Fruit fly (Drosophila melanogaster) whole organism, embryonic: ENCODE results near the gene CG32700.

ENCODE experiments used
- Abd-B ChIP-seq: fragments of 200-800 bp; sonication (Bioruptor generic); optimal IDR thresholded peaks from 2 replicates; lab custom pipeline; 2018; ENCODE audit warnings: missing biosample characterization, mild to moderate bottlenecking, missing genetic modification characterization, moderate library complexity
- BEAF-32 ChIP-seq: fragments of 200-800 bp; sonication (Bioruptor generic); optimal IDR thresholded peaks from 3 replicates; lab custom pipeline; 2017; ENCODE audit warnings: missing biosample characterization, missing genetic modification characterization, mild to moderate bottlenecking, moderate library complexity, missing genetic modification reagents
- CG11093 ChIP-seq: fragments of 200-800 bp; sonication (Bioruptor generic); IDR thresholded peaks from 3 replicates; pipeline ENCODE4 v1.3.6; 2022; ENCODE audit warnings: missing biosample characterization, missing genetic modification characterization
- CG11247 ChIP-seq: fragments of 200-800 bp; sonication (Bioruptor generic); IDR thresholded peaks from 2 replicates; pipeline ENCODE4 v1.3.6; 2022; ENCODE audit warnings: missing biosample characterization, missing genetic modification characterization
- CG11398 ChIP-seq: fragments of 200-800 bp; sonication (Bioruptor generic); optimal IDR thresholded peaks from 2 replicates; lab custom pipeline; 2016; ENCODE audit warnings: missing biosample characterization, missing genetic modification characterization
- CG14710 ChIP-seq: fragments of 200-800 bp; sonication (Bioruptor generic); optimal IDR thresholded peaks from 3 replicates; lab custom pipeline; 2019; ENCODE audit warnings: missing biosample characterization, mild to moderate bottlenecking, missing genetic modification characterization, moderate library complexity
- CG15479 ChIP-seq: fragments of 200-800 bp; sonication (Bioruptor generic); optimal IDR thresholded peaks from 3 replicates; lab custom pipeline; 2019; ENCODE audit warnings: missing biosample characterization, mild to moderate bottlenecking, missing genetic modification characterization, moderate library complexity
- CG17328 ChIP-seq: fragments of 200-800 bp; sonication (Bioruptor generic); IDR thresholded peaks from 2 replicates; pipeline ENCODE4 v1.3.6; 2022; ENCODE audit warnings: missing biosample characterization, missing genetic modification characterization
- CG18476 ChIP-seq: fragments of 200-800 bp; sonication (Bioruptor generic); optimal IDR thresholded peaks from 2 replicates; lab custom pipeline; 2016; ENCODE audit warnings: missing biosample characterization, mild to moderate bottlenecking, missing genetic modification characterization
- CG2116 ChIP-seq: fragments of 200-800 bp; sonication (Bioruptor generic); optimal IDR thresholded peaks from 3 replicates; lab custom pipeline; 2018; ENCODE audit warnings: missing biosample characterization, mild to moderate bottlenecking, missing genetic modification characterization
- CG32767 ChIP-seq: fragments of 200-800 bp; sonication (Bioruptor generic); IDR thresholded peaks from 2 replicates; pipeline ENCODE4 v1.3.6; 2022; ENCODE audit warnings: missing biosample characterization, missing genetic modification characterization
- CG3726 ChIP-seq: fragments of 200-800 bp; sonication (Bioruptor generic); IDR thresholded peaks from 3 replicates; pipeline ENCODE4, ENCODE4 v1.3.6; 2022; ENCODE audit warnings: missing biosample characterization, missing genetic modification characterization
- CG6689 ChIP-seq: fragments of 200-800 bp; sonication (Bioruptor generic); IDR thresholded peaks from 2 replicates; pipeline ENCODE4 v1.3.6; 2022; ENCODE audit warnings: missing biosample characterization, missing genetic modification characterization
- CG7372 ChIP-seq: fragments of 200-800 bp; sonication (Bioruptor generic); IDR thresholded peaks from 2 replicates; pipeline ENCODE4 v1.3.6; 2022; ENCODE audit warnings: missing biosample characterization, missing genetic modification characterization
- Dp ChIP-seq: fragments of 200-800 bp; sonication (Bioruptor generic); optimal IDR thresholded peaks from 2 replicates; lab custom pipeline; 2018; ENCODE audit warnings: missing biosample characterization, mild to moderate bottlenecking, missing genetic modification characterization, moderate library complexity
- Dref ChIP-seq: fragments of 200-800 bp; sonication (Bioruptor generic); IDR thresholded peaks from 2 replicates; pipeline ENCODE4 v1.3.6; 2022; ENCODE audit warnings: missing biosample characterization, missing genetic modification characterization
- Drgx ChIP-seq: fragments of 200-800 bp; sonication (Bioruptor generic); IDR thresholded peaks from 2 replicates; pipeline ENCODE4 v1.3.6; 2022; ENCODE audit warnings: missing biosample characterization, missing genetic modification characterization
- Gug ChIP-seq: fragments of 200-800 bp; sonication (Bioruptor generic); IDR thresholded peaks from 4 replicates; pipeline ENCODE4 v1.3.6; 2022; ENCODE audit warnings: missing biosample characterization, missing genetic modification characterization
- HLHmδ ChIP-seq: fragments of 200-800 bp; sonication (Bioruptor generic); optimal IDR thresholded peaks from 2 replicates; lab custom pipeline; 2018; ENCODE audit warnings: missing biosample characterization, mild to moderate bottlenecking, missing genetic modification characterization, moderate library complexity
- Hmx ChIP-seq: fragments of 200-800 bp; sonication (Bioruptor generic); optimal IDR thresholded peaks from 2 replicates; lab custom pipeline; 2016; ENCODE audit warnings: missing biosample characterization, missing genetic modification characterization
- Hr39 ChIP-seq: fragments of >200 bp; optimal IDR thresholded peaks from 2 replicates; lab custom pipeline; 2017
- Mrtf ChIP-seq: fragments of 200-800 bp; sonication (Bioruptor generic); IDR thresholded peaks from 3 replicates; pipeline ENCODE4 v1.3.6; 2022; ENCODE audit warnings: missing biosample characterization, missing genetic modification characterization
- Nf-YB ChIP-seq: fragments of 200-800 bp; sonication (Bioruptor generic); optimal IDR thresholded peaks from 3 replicates; lab custom pipeline; 2019; ENCODE audit warnings: missing biosample characterization, mild to moderate bottlenecking, missing genetic modification characterization, moderate library complexity
- Oaz ChIP-seq: fragments of 200-800 bp; sonication (Bioruptor generic); IDR thresholded peaks from 2 replicates; pipeline ENCODE4 v1.3.6; 2022; ENCODE audit warnings: missing biosample characterization, missing genetic modification characterization
- Rx ChIP-seq: fragments of 200-800 bp; sonication (Bioruptor generic); IDR thresholded peaks from 2 replicates; pipeline ENCODE4 v1.3.6; 2022; ENCODE audit warnings: missing biosample characterization, missing genetic modification characterization
- ase ChIP-seq: fragments of 200-800 bp; sonication (Bioruptor generic); IDR thresholded peaks from 3 replicates; pipeline ENCODE4 v1.3.6; 2022; ENCODE audit warnings: missing biosample characterization, missing genetic modification characterization
- bab2 ChIP-seq: fragments of 200-800 bp; sonication (Bioruptor generic); optimal IDR thresholded peaks from 2 replicates; lab custom pipeline; 2016; ENCODE audit warnings: missing biosample characterization, missing genetic modification characterization
- btn ChIP-seq: fragments of 200-800 bp; sonication (Bioruptor generic); optimal IDR thresholded peaks from 2 replicates; lab custom pipeline; 2016; ENCODE audit warnings: missing biosample characterization, missing genetic modification characterization
- cg ChIP-seq: fragments of 200-800 bp; sonication (Bioruptor generic); optimal IDR thresholded peaks from 3 replicates; lab custom pipeline; 2019; ENCODE audit warnings: missing biosample characterization, mild to moderate bottlenecking, missing genetic modification characterization, moderate library complexity
- corto ChIP-seq: fragments of 200-800 bp; sonication (Bioruptor generic); optimal IDR thresholded peaks from 2 replicates; lab custom pipeline; 2016; ENCODE audit warnings: missing biosample characterization, mild to moderate bottlenecking, missing genetic modification characterization, moderate library complexity
- croc ChIP-seq: fragments of 200-800 bp; sonication (Bioruptor generic); conservative IDR thresholded peaks from 3 replicates; pipeline ENCODE4 v1.3.6; 2022; ENCODE audit warnings: missing biosample characterization, missing genetic modification characterization
- dati ChIP-seq: fragments of 200-800 bp; sonication (Bioruptor generic); IDR thresholded peaks from 2 replicates; pipeline ENCODE4 v1.3.6; 2022; ENCODE audit warnings: missing biosample characterization, missing genetic modification characterization
- dimm ChIP-seq: fragments of 200-800 bp; sonication (Bioruptor generic); IDR thresholded peaks from 2 replicates; pipeline ENCODE4 v1.3.6; 2022; ENCODE audit warnings: missing biosample characterization, missing genetic modification characterization
- dpn ChIP-seq, 2 experiments: fragments of 200-800 bp; sonication (Bioruptor generic); optimal IDR thresholded peaks; 3 replicates each; lab custom pipeline; 2016; ENCODE audit warnings: missing biosample characterization in 2 of 2, missing genetic modification characterization in 2 of 2
- en ChIP-seq: fragments of 200-800 bp; sonication (Bioruptor generic); optimal IDR thresholded peaks from 2 replicates; lab custom pipeline; 2016; ENCODE audit warnings: missing biosample characterization, missing genetic modification characterization
- esg ChIP-seq: fragments of 200-800 bp; sonication (Bioruptor generic); conservative IDR thresholded peaks from 2 replicates; pipeline ENCODE4 v1.3.6; 2022; ENCODE audit warnings: missing biosample characterization, missing genetic modification characterization
- ftz-f1 ChIP-seq: fragments of 200-800 bp; sonication (Bioruptor generic); optimal IDR thresholded peaks from 2 replicates; lab custom pipeline; 2016; ENCODE audit warnings: missing biosample characterization, missing genetic modification characterization
- gsb-n ChIP-seq: fragments of 200-800 bp; sonication (Bioruptor generic); optimal IDR thresholded peaks from 3 replicates; lab custom pipeline; 2018; ENCODE audit warnings: missing biosample characterization, mild to moderate bottlenecking, missing genetic modification characterization
- ham ChIP-seq: fragments of 200-800 bp; sonication (Bioruptor generic); IDR thresholded peaks from 2 replicates; pipeline ENCODE4 v1.3.6; 2022; ENCODE audit warnings: missing biosample characterization, missing genetic modification characterization
- hkb ChIP-seq, 2 experiments: fragments of 200-800 bp in 1 of 2; fragments of >200 bp in 1 of 2; sonication (Bioruptor generic) in 1 of 2; IDR thresholded peaks in 1 of 2; optimal IDR thresholded peaks in 1 of 2; 2 replicates each; pipeline versions ENCODE4 v1.3.6 to Lab custom; 2017 to 2022; ENCODE audit warnings: missing biosample characterization in 1 of 2, missing genetic modification characterization in 1 of 2
- jigr1 ChIP-seq: fragments of 200-800 bp; sonication (Bioruptor generic); IDR thresholded peaks from 3 replicates; pipeline ENCODE4 v1.3.6; 2022; ENCODE audit warnings: missing biosample characterization, missing genetic modification characterization
- kah ChIP-seq: fragments of 200-800 bp; sonication (Bioruptor generic); optimal IDR thresholded peaks from 2 replicates; lab custom pipeline; 2018; ENCODE audit warnings: missing biosample characterization, mild to moderate bottlenecking, missing genetic modification characterization
- lmd ChIP-seq: fragments of 200-800 bp; sonication (Bioruptor generic); IDR thresholded peaks from 2 replicates; pipeline ENCODE4 v1.3.6; 2022; ENCODE audit warnings: missing biosample characterization, missing genetic modification characterization
- mld ChIP-seq: fragments of 200-800 bp; sonication (Bioruptor generic); IDR thresholded peaks from 3 replicates; pipeline ENCODE4 v1.3.6; 2022; ENCODE audit warnings: missing biosample characterization, missing genetic modification characterization; ENCODE audit not compliant: partially characterized antibody
- pita ChIP-seq: fragments of 200-800 bp; sonication (Bioruptor generic); optimal IDR thresholded peaks from 2 replicates; lab custom pipeline; 2017; ENCODE audit warnings: missing biosample characterization, mild to moderate bottlenecking, missing genetic modification characterization
- ranshi ChIP-seq: fragments of 200-800 bp; sonication (Bioruptor generic); IDR thresholded peaks from 2 replicates; pipeline ENCODE4 v1.3.6; 2022; ENCODE audit warnings: missing biosample characterization, missing genetic modification characterization
- slou ChIP-seq: fragments of 200-800 bp; sonication (Bioruptor generic); optimal IDR thresholded peaks from 3 replicates; lab custom pipeline; 2016; ENCODE audit warnings: missing biosample characterization, missing genetic modification characterization
- so ChIP-seq: fragments of 200-800 bp; sonication (Bioruptor generic); IDR thresholded peaks from 3 replicates; pipeline ENCODE4 v1.3.6; 2022; ENCODE audit warnings: missing biosample characterization, missing genetic modification characterization
- sob ChIP-seq: fragments of 200-800 bp; sonication (Bioruptor generic); IDR thresholded peaks from 2 replicates; pipeline ENCODE4 v1.3.6; 2022; ENCODE audit warnings: missing biosample characterization, missing genetic modification characterization
- sqz ChIP-seq: fragments of 200-800 bp; sonication (Bioruptor generic); optimal IDR thresholded peaks from 3 replicates; lab custom pipeline; 2018; ENCODE audit warnings: missing biosample characterization, mild to moderate bottlenecking, missing genetic modification characterization
- tx ChIP-seq: fragments of 200-800 bp; sonication (Bioruptor generic); optimal IDR thresholded peaks from 2 replicates; lab custom pipeline; 2016; ENCODE audit warnings: missing biosample characterization, missing genetic modification characterization
- yki ChIP-seq: fragments of >200 bp; optimal IDR thresholded peaks from 3 replicates; lab custom pipeline; 2018

CG32700 gene

DNA sequence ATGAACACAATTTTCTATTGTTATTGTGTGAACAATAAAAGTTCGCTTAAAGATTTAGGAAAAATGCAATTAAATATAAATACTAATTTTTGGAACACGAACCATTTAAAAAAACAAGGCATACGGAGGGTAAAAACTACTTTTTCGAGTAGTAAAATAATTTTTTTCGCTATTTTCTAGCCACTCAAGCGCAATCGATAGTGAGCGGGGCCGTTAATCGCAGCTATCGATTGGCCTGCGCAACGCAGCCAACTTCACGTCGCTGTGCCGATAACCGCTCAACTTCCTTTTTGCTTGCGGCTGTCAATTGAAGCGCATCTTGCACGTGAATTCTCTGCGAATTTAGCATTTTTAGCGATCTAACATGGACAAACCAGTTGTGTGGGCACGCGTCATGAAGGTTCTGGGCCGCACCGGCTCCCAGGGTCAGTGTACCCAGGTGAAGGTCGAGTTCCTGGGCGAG, 3.7 kb upstream of the CG32700 start, which contains the start of gene RpS28b (continued):
- peak; percentile 93 for TF ChIP-seq ase (GFP tag; lab: Robert Waterston, UW)
- peak; percentile 44; the same call in 1 of the 2 replicates for TF ChIP-seq esg
- TF ChIP-seq Hr39 (lab: Kevin White, UChicago) = no peak
- peak; percentile 94 for TF ChIP-seq sob (GFP tag; lab: Robert Waterston, UW)
- peak; percentile 77 for TF ChIP-seq CG2116 (GFP tag; lab: Kevin White, UChicago)
- peak; percentile 95 for TF ChIP-seq CG11247 (GFP tag; lab: Robert Waterston, UW)
- TF ChIP-seq corto (GFP tag; lab: Kevin White, UChicago) = no peak
- TF ChIP-seq sqz (GFP tag; lab: Kevin White, UChicago) = peak; percentile 89
- peak; percentile 83 for TF ChIP-seq lmd
- TF ChIP-seq ftz-f1 (GFP tag; lab: Kevin White, UChicago) = peak; percentile 73
- no peak for TF ChIP-seq hkb (optimal IDR thresholded peaks at IDR 0.05; lab: Kevin White, UChicago)
- TF ChIP-seq hkb (GFP tag; IDR thresholded peaks at IDR 0.05; lab: Robert Waterston, UW) = peak; percentile 81
- peak; percentile 91 for TF ChIP-seq dati (GFP tag; lab: Robert Waterston, UW)
- TF ChIP-seq ranshi (GFP tag; lab: Robert Waterston, UW) = peak; percentile 90
- peak; percentile 83; the same call in 2 of the 3 replicates for TF ChIP-seq CG3726
- peak; percentile 52 for TF ChIP-seq Nf-YB (GFP tag; lab: Kevin White, UChicago)
- peak; percentile 26 for TF ChIP-seq Dp (GFP tag; lab: Kevin White, UChicago)
- peak; percentile 82 for TF ChIP-seq btn (GFP tag; lab: Kevin White, UChicago)
- peak; percentile 90 for TF ChIP-seq Mrtf (GFP tag; lab: Robert Waterston, UW)
- peak; percentile 83 for TF ChIP-seq so (GFP tag; lab: Robert Waterston, UW)
- TF ChIP-seq gsb-n (tag; lab: Kevin White, UChicago) = peak; percentile 62
- peak; percentile 58 for TF ChIP-seq CG18476 (GFP tag; lab: Kevin White, UChicago)
- peak; percentile 59 for TF ChIP-seq Abd-B (GFP tag; lab: Kevin White, UChicago)
- TF ChIP-seq CG15479 = peak; percentile 54
- peak; percentile 83 for TF ChIP-seq dimm
- TF ChIP-seq CG14710 (tag; lab: Kevin White, UChicago) = peak; percentile 63
- TF ChIP-seq cg (GFP tag; lab: Kevin White, UChicago) = no peak
- TF ChIP-seq CG11093 = 0 out of 3 replicates have a peak, but pooled peaks have one; percentile 56
- peak; percentile 82 for TF ChIP-seq slou (GFP tag; lab: Kevin White, UChicago)
- peak; percentile 86 for TF ChIP-seq CG7372 (GFP tag; lab: Robert Waterston, UW)
- TF ChIP-seq CG11398 (GFP tag; lab: Kevin White, UChicago) = peak; percentile 90
- TF ChIP-seq HLHmδ (GFP tag; lab: Kevin White, UChicago) = peak; percentile 100
- peak; percentile 86 for TF ChIP-seq kah (GFP tag; lab: Kevin White, UChicago)
- peak; percentile 72 for TF ChIP-seq bab2 (GFP tag; lab: Kevin White, UChicago)
- TF ChIP-seq croc (GFP tag; lab: Robert Waterston, UW) = peak; percentile 76
- TF ChIP-seq Hmx (GFP tag; lab: Kevin White, UChicago) = no peak
- TF ChIP-seq CG32767 = peak; percentile 61
- peak; percentile 92 for TF ChIP-seq Gug (GFP tag; lab: Robert Waterston, UW)
- TF ChIP-seq yki (lab: Kevin White, UChicago) = no peak
- peak; percentile 63 for TF ChIP-seq tx (GFP tag; lab: Kevin White, UChicago)
- TF ChIP-seq jigr1 = no peak
- TF ChIP-seq CG17328 (GFP tag; lab: Robert Waterston, UW) = peak; percentile 92
- peak; percentile 82 for TF ChIP-seq Oaz (GFP tag; lab: Robert Waterston, UW)
- peak; percentile 85 for TF ChIP-seq BEAF-32
- peak; percentile 69 for TF ChIP-seq Drgx (GFP tag; lab: Robert Waterston, UW)
- TF ChIP-seq mld (GFP tag; lab: Robert Waterston, UW) = peak; percentile 66; the same call in 2 of the 3 replicates
- TF ChIP-seq dpn (GFP tag; optimal IDR thresholded peaks at IDR 0.05; lab: Kevin White, UChicago) = peak; percentile 32 to 89
- TF ChIP-seq pita (GFP tag; lab: Kevin White, UChicago) = no peak
- peak; percentile 97 for TF ChIP-seq Dref (GFP tag; lab: Robert Waterston, UW)
- peak; percentile 66 for TF ChIP-seq CG6689 (GFP tag; lab: Robert Waterston, UW)
- TF ChIP-seq ham (GFP tag; lab: Robert Waterston, UW) = peak; percentile 86
- TF ChIP-seq Rx (GFP tag; lab: Robert Waterston, UW) = peak; percentile 95
- peak; percentile 80 for TF ChIP-seq en (GFP tag; lab: Kevin White, UChicago)
